Fruit fly (Drosophila melanogaster) whole organism, embryonic: ENCODE measurements around the gene CG34138.

Experiments used
- Atf3 ChIP-seq: fragments of 200-800 bp; sonication (Bioruptor generic); optimal IDR thresholded peaks from 3 replicates; lab custom pipeline; 2016; ENCODE audit warnings: missing biosample characterization, missing genetic modification characterization
- CG11504 ChIP-seq: fragments of 200-800 bp; sonication (Bioruptor generic); optimal IDR thresholded peaks from 3 replicates; lab custom pipeline; 2019; ENCODE audit warnings: missing biosample characterization, mild to moderate bottlenecking, missing genetic modification characterization, moderate library complexity
- CG15269 ChIP-seq: fragments of 200-800 bp; sonication (Bioruptor generic); optimal IDR thresholded peaks from 2 replicates; lab custom pipeline; 2018; ENCODE audit warnings: missing biosample characterization, mild to moderate bottlenecking, missing genetic modification characterization, moderate library complexity
- CG1529 ChIP-seq: fragments of 200-800 bp; sonication (Bioruptor generic); optimal IDR thresholded peaks from 3 replicates; lab custom pipeline; 2018; ENCODE audit warnings: missing biosample characterization, missing genetic modification characterization
- CG18262 ChIP-seq: fragments of 200-800 bp; optimal IDR thresholded peaks from 3 replicates; lab custom pipeline; 2019; ENCODE audit warnings: missing biosample characterization, mild to moderate bottlenecking, missing genetic modification characterization, moderate library complexity
- CG18599 ChIP-seq: fragments of 200-800 bp; sonication (Bioruptor generic); optimal IDR thresholded peaks from 3 replicates; lab custom pipeline; 2017; ENCODE audit warnings: missing biosample characterization, missing genetic modification characterization, mild to moderate bottlenecking, moderate library complexity, missing genetic modification reagents
- CG30403 ChIP-seq: fragments of 200-800 bp; sonication (Bioruptor generic); optimal IDR thresholded peaks from 3 replicates; lab custom pipeline; 2016; ENCODE audit warnings: missing biosample characterization, missing genetic modification characterization
- CG32767 ChIP-seq: fragments of 200-800 bp; sonication (Bioruptor generic); IDR thresholded peaks from 2 replicates; pipeline ENCODE4 v1.3.6; 2022; ENCODE audit warnings: missing biosample characterization, missing genetic modification characterization
- CG4328 ChIP-seq: fragments of 200-800 bp; sonication (Bioruptor generic); optimal IDR thresholded peaks from 3 replicates; lab custom pipeline; 2017; ENCODE audit warnings: missing biosample characterization, missing genetic modification reagents, missing genetic modification characterization
- CG4404 ChIP-seq: fragments of 200-800 bp; sonication (Bioruptor generic); IDR thresholded peaks from 2 replicates; pipeline ENCODE4 v1.3.6; 2022; ENCODE audit warnings: missing biosample characterization, missing genetic modification characterization
- CG4424 ChIP-seq: fragments of 200-800 bp; sonication (Bioruptor generic); optimal IDR thresholded peaks from 3 replicates; lab custom pipeline; 2016; ENCODE audit warnings: missing biosample characterization, missing genetic modification characterization
- CG4707 ChIP-seq: fragments of 200-800 bp; sonication (Bioruptor generic); optimal IDR thresholded peaks from 2 replicates; lab custom pipeline; 2018; ENCODE audit warnings: missing biosample characterization, mild to moderate bottlenecking, missing genetic modification characterization, moderate library complexity
- CG5180 ChIP-seq: fragments of 200-800 bp; sonication (Bioruptor generic); optimal IDR thresholded peaks from 3 replicates; lab custom pipeline; 2017; ENCODE audit warnings: missing biosample characterization, missing genetic modification characterization, mild to moderate bottlenecking, moderate library complexity, missing genetic modification reagents
- CG6683 ChIP-seq: fragments of 200-800 bp; sonication (Bioruptor generic); optimal IDR thresholded peaks from 2 replicates; lab custom pipeline; 2017; ENCODE audit warnings: missing biosample characterization, mild to moderate bottlenecking, missing genetic modification characterization, missing genetic modification reagents
- CG6689 ChIP-seq: fragments of 200-800 bp; sonication (Bioruptor generic); IDR thresholded peaks from 2 replicates; pipeline ENCODE4 v1.3.6; 2022; ENCODE audit warnings: missing biosample characterization, missing genetic modification characterization
- CG6813 ChIP-seq: fragments of 200-800 bp; sonication (Bioruptor generic); optimal IDR thresholded peaks from 2 replicates; lab custom pipeline; 2017; ENCODE audit warnings: missing biosample characterization, missing genetic modification characterization, mild to moderate bottlenecking, moderate library complexity, missing genetic modification reagents
- CG6854 ChIP-seq: fragments of 200-800 bp; sonication (Bioruptor generic); optimal IDR thresholded peaks from 3 replicates; lab custom pipeline; 2017; ENCODE audit warnings: missing biosample characterization, mild to moderate bottlenecking, missing genetic modification characterization
- CG8089 ChIP-seq: fragments of 200-800 bp; sonication (Bioruptor generic); optimal IDR thresholded peaks from 3 replicates; lab custom pipeline; 2016; ENCODE audit warnings: missing biosample characterization, missing genetic modification characterization
- CG8478 ChIP-seq: fragments of >200 bp; optimal IDR thresholded peaks from 2 replicates; lab custom pipeline; 2018
- CG8924 ChIP-seq: fragments of 200-800 bp; optimal IDR thresholded peaks from 3 replicates; lab custom pipeline; 2019; ENCODE audit warnings: missing biosample characterization, mild to moderate bottlenecking, missing genetic modification characterization, moderate library complexity
- CG9437 ChIP-seq: fragments of 200-800 bp; sonication (Bioruptor generic); optimal IDR thresholded peaks from 2 replicates; lab custom pipeline; 2018; ENCODE audit warnings: missing biosample characterization, mild to moderate bottlenecking, missing genetic modification characterization
- CG9727 ChIP-seq: fragments of 200-800 bp; sonication (Bioruptor generic); optimal IDR thresholded peaks from 3 replicates; lab custom pipeline; 2017; ENCODE audit warnings: missing biosample characterization, mild to moderate bottlenecking, missing genetic modification characterization
- Dfd ChIP-seq, 2 experiments: fragments of >200 bp; optimal IDR thresholded peaks; 2 replicates each; lab custom pipeline; 2017; ENCODE audit warnings: missing biosample characterization in 2 of 2, missing genetic modification characterization in 2 of 2
- Hand ChIP-seq: fragments of 200-800 bp; sonication (Bioruptor generic); optimal IDR thresholded peaks from 2 replicates; lab custom pipeline; 2017; ENCODE audit warnings: mild to moderate bottlenecking, missing biosample characterization, missing genetic modification reagents, missing genetic modification characterization
- Hr39 ChIP-seq: fragments of >200 bp; optimal IDR thresholded peaks from 2 replicates; lab custom pipeline; 2017
- MTF-1 ChIP-seq: fragments of 200-800 bp; sonication (Bioruptor generic); optimal IDR thresholded peaks from 2 replicates; lab custom pipeline; 2018; ENCODE audit warnings: missing biosample characterization, mild to moderate bottlenecking, missing genetic modification characterization, borderline replicate concordance
- Myb ChIP-seq: fragments of 200-800 bp; sonication (Bioruptor generic); optimal IDR thresholded peaks from 2 replicates; lab custom pipeline; 2016; ENCODE audit warnings: missing biosample characterization, missing genetic modification characterization
- Pdp1 ChIP-seq, 2 experiments: fragments of 200-800 bp; sonication (Bioruptor generic); optimal IDR thresholded peaks; 3 replicates each; lab custom pipeline; 2016; ENCODE audit warnings: missing biosample characterization in 2 of 2, missing genetic modification characterization in 2 of 2, mild to moderate bottlenecking in 1 of 2, moderate library complexity in 1 of 2
- Sox102F ChIP-seq: fragments of 200-800 bp; sonication (Bioruptor generic); optimal IDR thresholded peaks from 2 replicates; lab custom pipeline; 2018; ENCODE audit warnings: missing biosample characterization, mild to moderate bottlenecking, missing genetic modification characterization, moderate library complexity
- Stat92E ChIP-seq, 3 experiments: fragments of >200 bp in 2 of 3; fragments of 200-800 bp in 1 of 3; sonication (Bioruptor generic) in 1 of 3; optimal IDR thresholded peaks; 2 replicates each; lab custom pipeline; 2017 to 2019; ENCODE audit warnings: missing biosample characterization in 3 of 3, missing genetic modification characterization in 3 of 3, mild to moderate bottlenecking in 1 of 3, moderate library complexity in 1 of 3
- Tbp ChIP-seq: fragments of >200 bp; optimal IDR thresholded peaks from 2 replicates; lab custom pipeline; 2018; ENCODE audit warnings: missing biosample characterization, missing genetic modification characterization
- ash1 ChIP-seq: fragments of 200-800 bp; sonication (Bioruptor generic); optimal IDR thresholded peaks from 2 replicates; lab custom pipeline; 2018; ENCODE audit warnings: missing biosample characterization, mild to moderate bottlenecking, missing genetic modification characterization
- bbx ChIP-seq: fragments of 200-800 bp; sonication (Bioruptor generic); IDR thresholded peaks from 2 replicates; pipeline ENCODE4 v1.3.6; 2022; ENCODE audit warnings: missing biosample characterization, missing genetic modification characterization; ENCODE audit not compliant: partially characterized antibody
- cg ChIP-seq: fragments of 200-800 bp; sonication (Bioruptor generic); optimal IDR thresholded peaks from 3 replicates; lab custom pipeline; 2019; ENCODE audit warnings: missing biosample characterization, mild to moderate bottlenecking, missing genetic modification characterization, moderate library complexity
- fd102C ChIP-seq: fragments of 200-800 bp; sonication (Bioruptor generic); optimal IDR thresholded peaks from 2 replicates; lab custom pipeline; 2018; ENCODE audit warnings: missing biosample characterization, mild to moderate bottlenecking, missing genetic modification characterization, moderate library complexity
- fu2 ChIP-seq: fragments of 200-800 bp; sonication (Bioruptor generic); optimal IDR thresholded peaks from 2 replicates; lab custom pipeline; 2016; ENCODE audit warnings: missing biosample characterization, missing genetic modification characterization
- inv ChIP-seq: fragments of 200-800 bp; sonication (Bioruptor generic); IDR thresholded peaks from 2 replicates; pipeline ENCODE4 v1.3.6; 2022; ENCODE audit warnings: missing biosample characterization, missing genetic modification characterization; ENCODE audit not compliant: partially characterized antibody
- lmd ChIP-seq: fragments of 200-800 bp; sonication (Bioruptor generic); IDR thresholded peaks from 2 replicates; pipeline ENCODE4 v1.3.6; 2022; ENCODE audit warnings: missing biosample characterization, missing genetic modification characterization
- maf-S ChIP-seq: fragments of 200-800 bp; sonication (Bioruptor generic); optimal IDR thresholded peaks from 2 replicates; lab custom pipeline; 2016; ENCODE audit warnings: missing biosample characterization, missing genetic modification characterization
- nau ChIP-seq: fragments of 200-800 bp; sonication (Bioruptor generic); optimal IDR thresholded peaks from 3 replicates; lab custom pipeline; 2017; ENCODE audit warnings: missing biosample characterization, mild to moderate bottlenecking, missing genetic modification characterization, missing genetic modification reagents
- onecut ChIP-seq: fragments of 200-800 bp; sonication (Bioruptor generic); IDR thresholded peaks from 2 replicates; pipeline ENCODE4 v1.3.6; 2022; ENCODE audit warnings: missing biosample characterization, missing genetic modification characterization
- otp ChIP-seq: fragments of 200-800 bp; sonication (Bioruptor generic); IDR thresholded peaks from 3 replicates; pipeline ENCODE4, ENCODE4 v1.3.6; 2022; ENCODE audit warnings: missing biosample characterization, missing genetic modification characterization
- pb ChIP-seq: fragments of 200-800 bp; sonication (Bioruptor generic); optimal IDR thresholded peaks from 3 replicates; lab custom pipeline; 2016; ENCODE audit warnings: missing biosample characterization, missing genetic modification characterization
- pho ChIP-seq: fragments of 200-800 bp; sonication (Bioruptor generic); optimal IDR thresholded peaks from 2 replicates; lab custom pipeline; 2016; ENCODE audit warnings: missing biosample characterization, missing genetic modification characterization
- pros ChIP-seq: fragments of 200-800 bp; sonication (Bioruptor generic); optimal IDR thresholded peaks from 3 replicates; lab custom pipeline; 2019; ENCODE audit warnings: missing biosample characterization, mild to moderate bottlenecking, missing genetic modification characterization, moderate library complexity
- ranshi ChIP-seq: fragments of 200-800 bp; sonication (Bioruptor generic); IDR thresholded peaks from 2 replicates; pipeline ENCODE4 v1.3.6; 2022; ENCODE audit warnings: missing biosample characterization, missing genetic modification characterization
- sens-2 ChIP-seq: fragments of 200-800 bp; sonication (Bioruptor generic); IDR thresholded peaks from 2 replicates; pipeline ENCODE4 v1.3.6; 2022; ENCODE audit warnings: missing biosample characterization, missing genetic modification characterization
- slou ChIP-seq: fragments of 200-800 bp; sonication (Bioruptor generic); optimal IDR thresholded peaks from 3 replicates; lab custom pipeline; 2016; ENCODE audit warnings: missing biosample characterization, missing genetic modification characterization
- stwl ChIP-seq: fragments of 200-800 bp; sonication (Bioruptor generic); optimal IDR thresholded peaks from 3 replicates; lab custom pipeline; 2018; ENCODE audit warnings: missing biosample characterization, mild to moderate bottlenecking, missing genetic modification characterization, moderate library complexity
- unc-4 ChIP-seq: fragments of 200-800 bp; sonication (Bioruptor generic); IDR thresholded peaks from 2 replicates; pipeline ENCODE4 v1.3.6; 2022; ENCODE audit warnings: missing biosample characterization, missing genetic modification characterization; ENCODE audit not compliant: partially characterized antibody

CG34138 gene

DNA sequence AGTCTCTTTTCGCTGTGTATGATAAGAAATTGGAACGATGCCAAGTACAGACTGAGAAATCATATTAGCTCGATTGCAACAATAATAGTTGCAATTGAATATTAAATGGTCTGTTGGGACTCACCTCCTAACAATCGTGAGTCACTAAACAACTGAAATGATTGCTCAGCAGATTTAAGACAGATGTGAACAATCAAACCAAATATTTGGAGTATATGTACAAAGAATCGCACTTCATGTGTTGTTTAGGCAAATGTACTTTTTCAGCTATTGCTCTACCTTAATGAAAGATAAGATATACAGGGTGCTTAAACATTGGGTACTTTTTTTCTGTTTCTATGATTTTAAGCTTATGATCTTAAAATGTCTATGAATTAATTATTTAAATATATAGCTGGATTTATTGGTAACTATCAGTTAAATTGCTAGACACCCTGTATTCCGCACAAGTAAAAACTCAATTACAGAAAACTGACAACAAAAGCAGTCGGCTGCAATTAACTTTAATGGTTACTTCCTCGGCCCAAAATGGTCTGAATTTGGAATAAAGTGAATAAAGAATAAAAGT is 6.8 kb downstream of the CG34138 start (continued):
- TF ChIP-seq lmd (GFP tag; lab: Robert Waterston, UW) (peak; percentile 82), Stat92E (GFP tag; optimal IDR thresholded peaks at IDR 0.05; lab: Kevin White, UChicago) (no peak), Hr39 (no peak), CG18599 (GFP tag; lab: Kevin White, UChicago) (peak; percentile 89), fd102C (no peak), CG1529 (GFP tag; lab: Kevin White, UChicago) (peak; percentile 82), CG6854 (GFP tag; lab: Kevin White, UChicago) (peak; percentile 85), fu2 (GFP tag; lab: Kevin White, UChicago) (no peak), CG4424 (GFP tag; lab: Kevin White, UChicago) (peak; percentile 86), MTF-1 (peak; percentile 75), Dfd (GFP tag; optimal IDR thresholded peaks at IDR 0.05; lab: Kevin White, UChicago) (no peak), CG5180 (GFP tag; lab: Kevin White, UChicago) (peak; percentile 73), CG15269 (peak; percentile 95), CG8924 (tag; lab: Kevin White, UChicago) (peak; percentile 92), CG8089 (GFP tag; lab: Kevin White, UChicago) (no peak), slou (GFP tag; lab: Kevin White, UChicago) (no peak), CG6689 (GFP tag; lab: Robert Waterston, UW) (peak; percentile 87), ash1 (GFP tag; lab: Kevin White, UChicago) (no peak), Hand (GFP tag; lab: Kevin White, UChicago) (peak; percentile 83), bbx (GFP tag; lab: Robert Waterston, UW) (no peak), ranshi (GFP tag; lab: Robert Waterston, UW) (peak; percentile 92), inv (GFP tag; lab: Robert Waterston, UW) (no peak), cg (GFP tag; lab: Kevin White, UChicago) (peak; percentile 16), Tbp (GFP tag; lab: Kevin White, UChicago) (no peak), CG9437 (GFP tag; lab: Kevin White, UChicago) (peak; percentile 68), Atf3 (no peak), maf-S (GFP tag; lab: Kevin White, UChicago) (peak; percentile 52), pros (peak; percentile 5), onecut (GFP tag; lab: Robert Waterston, UW) (peak; percentile 81), pho (GFP tag; lab: Kevin White, UChicago) (peak; percentile 51), CG8478 (lab: Kevin White, UChicago) (no peak), CG4707 (peak; percentile 83), CG11504 (peak; percentile 92), Myb (peak; percentile 34), CG6813 (peak; percentile 85), CG4328 (GFP tag; lab: Kevin White, UChicago) (peak; percentile 79), CG9727 (GFP tag; lab: Kevin White, UChicago) (peak; percentile 85), CG30403 (peak; percentile 80), Sox102F (GFP tag; lab: Kevin White, UChicago) (peak; percentile 93), CG18262 (tag; lab: Kevin White, UChicago) (peak; percentile 87), otp (GFP tag; lab: Robert Waterston, UW) (peak; percentile 85), sens-2 (GFP tag; lab: Robert Waterston, UW) (peak; percentile 89), CG32767 (GFP tag; lab: Robert Waterston, UW) (peak; percentile 84), unc-4 (GFP tag; lab: Robert Waterston, UW) (no peak), CG6683 (peak; percentile 69), CG4404 (GFP tag; lab: Robert Waterston, UW) (no peak), Pdp1 (GFP tag; optimal IDR thresholded peaks at IDR 0.05; lab: Kevin White, UChicago) (peak; percentile 51 to 76), stwl (tag; lab: Kevin White, UChicago) (peak; percentile 15), nau (GFP tag; lab: Kevin White, UChicago) (peak; percentile 66), pb (peak; percentile 36)
